Fruit fly (Drosophila melanogaster) Kc167 (cell line): ENCODE measurements around the gene CG4872.

ENCODE experiments used
- Myc ChIP-seq: fragments of >200 bp; optimal IDR thresholded peaks from 2 replicates; lab custom pipeline; 2017; ENCODE audit warnings: missing external identifiers
- h ChIP-seq: fragments of >200 bp; optimal IDR thresholded peaks from 3 replicates; lab custom pipeline; 2018; ENCODE audit warnings: missing external identifiers
- insv ChIP-seq: fragments of >200 bp; optimal IDR thresholded peaks from 3 replicates; lab custom pipeline; 2018; ENCODE audit warnings: missing external identifiers
- psq ChIP-seq: fragments of >200 bp; optimal IDR thresholded peaks from 2 replicates; lab custom pipeline; 2017; ENCODE audit warnings: missing external identifiers

DNA sequence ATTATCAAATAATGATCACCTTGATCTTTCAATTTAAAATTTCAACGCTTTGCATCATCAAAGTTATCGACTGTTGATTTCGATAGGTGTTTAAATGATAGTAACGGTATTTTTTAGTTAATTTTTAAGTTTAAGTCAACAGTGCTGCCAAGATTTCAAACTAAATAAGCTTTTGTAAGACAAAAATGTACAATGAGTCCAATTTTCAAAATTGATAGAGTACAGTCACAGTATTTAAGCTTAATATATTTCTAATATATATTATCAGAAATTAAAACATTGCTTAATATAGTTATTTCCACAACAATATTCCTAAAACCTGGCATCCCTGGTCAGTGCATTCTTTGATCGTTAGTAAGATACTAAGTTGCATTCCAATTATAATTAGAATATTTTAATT lies at the start of gene CG4872:
- TF ChIP-seq Myc (lab: Kevin White, UChicago) (no peak), insv (no peak), psq (no peak), h (lab: Kevin White, UChicago) (no peak)
